Worm (Caenorhabditis elegans) whole organism, late embryonic: ENCODE measurements around the gene T25B9.4.

Experiments
- C38D4.7 ChIP-seq: fragments of 200-800 bp; sonication (Bioruptor generic); optimal IDR thresholded peaks from 2 replicates; lab custom pipeline; 2018; ENCODE audit warnings: mild to moderate bottlenecking, missing genetic modification characterization, moderate library complexity, missing compliant biosample characterization
- K02D7.2 ChIP-seq: sonication (generic microtip); optimal IDR thresholded peaks from 2 replicates; lab custom pipeline; 2017; ENCODE audit warnings: mild to moderate bottlenecking, missing genetic modification characterization, missing compliant biosample characterization
- ahr-1 ChIP-seq: sonication (generic microtip); optimal IDR thresholded peaks from 2 replicates; lab custom pipeline; 2016; ENCODE audit warnings: missing genetic modification characterization, missing compliant biosample characterization
- ceh-14 ChIP-seq: sonication (generic microtip); optimal IDR thresholded peaks from 2 replicates; lab custom pipeline; 2016; ENCODE audit warnings: missing genotype, missing genetic modification characterization, missing compliant biosample characterization
- ceh-19 ChIP-seq: fragments of 200-800 bp; sonication (Bioruptor generic); optimal IDR thresholded peaks from 2 replicates; lab custom pipeline; 2018; ENCODE audit warnings: mild to moderate bottlenecking, missing genetic modification characterization, missing compliant biosample characterization
- ceh-2 ChIP-seq: sonication (generic microtip); optimal IDR thresholded peaks from 2 replicates; lab custom pipeline; 2016; ENCODE audit warnings: missing genotype, missing genetic modification characterization, missing compliant biosample characterization
- ceh-30 ChIP-seq: fragments of 150-350 bp; optimal IDR thresholded peaks from 2 replicates; lab custom pipeline; 2014; ENCODE audit warnings: missing biosample characterization, missing genetic modification characterization
- ceh-31 ChIP-seq: sonication (generic microtip); optimal IDR thresholded peaks from 2 replicates; lab custom pipeline; 2016; ENCODE audit warnings: missing genetic modification characterization, missing compliant biosample characterization
- ceh-45 ChIP-seq: fragments of 200-800 bp; sonication (Bioruptor generic); IDR thresholded peaks from 2 replicates; pipeline ENCODE4 v1.3.6; 2022; ENCODE audit warnings: missing genetic modification reagents, missing genetic modification characterization, missing compliant biosample characterization
- ceh-48 ChIP-seq: sonication (generic microtip); optimal IDR thresholded peaks from 2 replicates; lab custom pipeline; 2016; ENCODE audit warnings: missing genetic modification characterization, inconsistent platforms, missing compliant biosample characterization
- ceh-9 ChIP-seq: sonication (generic microtip); optimal IDR thresholded peaks from 2 replicates; lab custom pipeline; 2016; ENCODE audit warnings: mild to moderate bottlenecking, missing genetic modification characterization, inconsistent platforms, missing compliant biosample characterization
- che-1 ChIP-seq: sonication (generic microtip); optimal IDR thresholded peaks from 2 replicates; lab custom pipeline; 2016; ENCODE audit warnings: mild to moderate bottlenecking, missing genetic modification characterization, missing compliant biosample characterization
- dmd-4 ChIP-seq: sonication (generic microtip); optimal IDR thresholded peaks from 2 replicates; lab custom pipeline; 2016; ENCODE audit warnings: borderline replicate concordance, missing genetic modification characterization, missing compliant biosample characterization
- dve-1 ChIP-seq: sonication (generic microtip); optimal IDR thresholded peaks from 2 replicates; lab custom pipeline; 2017; ENCODE audit warnings: antibody characterized with exemption, mild to moderate bottlenecking, missing genetic modification characterization, missing compliant biosample characterization
- elt-2 ChIP-seq: sonication (generic microtip); optimal IDR thresholded peaks from 2 replicates; lab custom pipeline; 2016; ENCODE audit warnings: missing genetic modification reagents, missing genetic modification characterization, missing compliant biosample characterization
- ets-4 ChIP-seq: sonication (generic microtip); optimal IDR thresholded peaks from 2 replicates; lab custom pipeline; 2016; ENCODE audit warnings: missing genetic modification characterization, missing compliant biosample characterization
- eyg-1 ChIP-seq: sonication (generic microtip); optimal IDR thresholded peaks from 2 replicates; lab custom pipeline; 2016; ENCODE audit warnings: missing genotype, missing genetic modification characterization, missing compliant biosample characterization
- fkh-6 ChIP-seq: sonication (generic microtip); optimal IDR thresholded peaks from 2 replicates; lab custom pipeline; 2016; ENCODE audit warnings: missing genetic modification characterization, missing compliant biosample characterization
- hlh-13 ChIP-seq: fragments of 200-800 bp; sonication (Bioruptor generic); optimal IDR thresholded peaks from 2 replicates; lab custom pipeline; 2018; ENCODE audit warnings: mild to moderate bottlenecking, missing genetic modification characterization, missing compliant biosample characterization
- hlh-15 ChIP-seq: sonication (generic microtip); optimal IDR thresholded peaks from 2 replicates; lab custom pipeline; 2016; ENCODE audit warnings: missing genetic modification characterization, missing compliant biosample characterization
- hlh-30 ChIP-seq: sonication (generic microtip); optimal IDR thresholded peaks from 2 replicates; lab custom pipeline; 2017; ENCODE audit warnings: antibody characterized with exemption, missing genetic modification characterization, missing compliant biosample characterization; ENCODE audit not compliant: insufficient read depth
- hlh-8 ChIP-seq: sonication (generic microtip); optimal IDR thresholded peaks from 2 replicates; lab custom pipeline; 2016; ENCODE audit warnings: missing genotype, missing genetic modification characterization, missing compliant biosample characterization
- madf-2 ChIP-seq: sonication (generic microtip); optimal IDR thresholded peaks from 2 replicates; lab custom pipeline; 2017; ENCODE audit warnings: missing genetic modification characterization, missing compliant biosample characterization
- mec-3 ChIP-seq: sonication (generic microtip); optimal IDR thresholded peaks from 2 replicates; lab custom pipeline; 2016; ENCODE audit warnings: borderline replicate concordance, missing genetic modification characterization, missing compliant biosample characterization
- nfya-1 ChIP-seq: sonication (generic microtip); optimal IDR thresholded peaks from 2 replicates; lab custom pipeline; 2017; ENCODE audit warnings: missing genetic modification characterization, mild to moderate bottlenecking, missing compliant biosample characterization, antibody characterized with exemption, moderate library complexity
- pax-1 ChIP-seq: fragments of 150-350 bp; optimal IDR thresholded peaks from 2 replicates; lab custom pipeline; 2014; ENCODE audit warnings: missing biosample characterization, missing genetic modification characterization
- pha-4 ChIP-seq: fragments of 150-350 bp; optimal IDR thresholded peaks from 2 replicates; lab custom pipeline; 2018; ENCODE audit warnings: missing biosample characterization, missing genetic modification reagents, missing genetic modification characterization
- sdc-2 ChIP-seq: sonication (generic microtip); optimal IDR thresholded peaks from 2 replicates; lab custom pipeline; 2016; ENCODE audit warnings: missing genotype, missing genetic modification characterization, missing compliant biosample characterization
- syd-9 ChIP-seq: sonication (generic microtip); optimal IDR thresholded peaks from 2 replicates; lab custom pipeline; 2016; ENCODE audit warnings: mild to moderate bottlenecking, missing genetic modification characterization, moderate library complexity, missing compliant biosample characterization
- tbx-2 ChIP-seq: sonication (generic microtip); optimal IDR thresholded peaks from 2 replicates; lab custom pipeline; 2016; ENCODE audit warnings: missing genetic modification characterization, missing compliant biosample characterization
- tbx-7 ChIP-seq: sonication (generic microtip); optimal IDR thresholded peaks from 2 replicates; lab custom pipeline; 2016; ENCODE audit warnings: missing genotype, missing genetic modification characterization, missing compliant biosample characterization
- unc-3 ChIP-seq, 2 experiments: fragments of 200-800 bp in 1 of 2; sonication (Bioruptor generic) in 1 of 2; sonication (generic microtip) in 1 of 2; conservative IDR thresholded peaks in 1 of 2; optimal IDR thresholded peaks in 1 of 2; 2 replicates each; pipeline versions ENCODE4 v1.3.6 to Lab custom; 2016 to 2022; ENCODE audit warnings: missing compliant biosample characterization in 2 of 2, missing genetic modification characterization in 2 of 2, missing genetic modification reagents in 1 of 2
- unc-42 ChIP-seq: sonication (generic microtip); optimal IDR thresholded peaks from 2 replicates; lab custom pipeline; 2016; ENCODE audit warnings: missing genotype, missing genetic modification characterization, missing compliant biosample characterization
- unc-55 ChIP-seq: sonication (generic microtip); optimal IDR thresholded peaks from 2 replicates; lab custom pipeline; 2017; ENCODE audit warnings: missing biosample characterization, missing genetic modification reagents, missing genetic modification characterization

T25B9.4 gene

ce11 chrIV:10734527-10735436 is 22.7 kb downstream of the T25B9.4 start, which contains the start of the genes orc-5 and cyb-1:
orc-5 (minus strand) TSS chrIV:10734588.
cyb-1 (plus strand) TSS chrIV:10735216.
- TF ChIP-seq unc-42 (tag; lab: Kevin White, UChicago) (peak; percentile 23), hlh-30 (tag; lab: Kevin White, UChicago) (peak; percentile 62), ceh-19 (no peak), unc-3 (GFP tag; conservative IDR thresholded peaks at IDR 0.05; lab: Robert Waterston, UW) (no peak), unc-3 (tag; optimal IDR thresholded peaks at IDR 0.05; lab: Kevin White, UChicago) (no peak), madf-2 (no peak), ceh-14 (tag; lab: Kevin White, UChicago) (no peak), pax-1 (tag; lab: Kevin White, UChicago) (peak; percentile 58), fkh-6 (no peak), nfya-1 (tag; lab: Kevin White, UChicago) (peak; percentile 44), dve-1 (tag; lab: Kevin White, UChicago) (peak; percentile 3), ceh-48 (tag; lab: Kevin White, UChicago) (peak; percentile 66)

- TF ChIP-seq sdc-2 (no peak), hlh-8 (tag; lab: Kevin White, UChicago) (no peak), ceh-31 (tag; lab: Kevin White, UChicago) (no peak), che-1 (no peak), ceh-30 (tag; lab: Kevin White, UChicago) (no peak), ceh-48 (tag; lab: Kevin White, UChicago) (no peak), syd-9 (no peak), unc-55 (GFP tag; lab: Kevin White, UChicago) (no peak), ceh-2 (tag; lab: Kevin White, UChicago) (no peak), fkh-6 (no peak), K02D7.2 (no peak), unc-42 (tag; lab: Kevin White, UChicago) (no peak), dmd-4 (tag; lab: Kevin White, UChicago) (no peak)
These were observed 29.8 kb downstream of the T25B9.4 start, which contains the start of gene ZC168.2 for ce11 chrIV:10727734-10728133. ZC168.2 (plus strand) TSS chrIV:10728034.

ce11 chrIV:10718865-10719264 is 38.7 kb downstream of the T25B9.4 start:
- TF ChIP-seq tbx-2 (tag; lab: Kevin White, UChicago) (no peak), ceh-9 (no peak), fkh-6 (no peak), hlh-15 (tag; lab: Kevin White, UChicago) (no peak), hlh-30 (tag; lab: Kevin White, UChicago) (no peak), ceh-45 (GFP tag; lab: Robert Waterston, UW) (no peak), mec-3 (no peak), eyg-1 (no peak), C38D4.7 (GFP tag; lab: Kevin White, UChicago) (no peak), elt-2 (tag; lab: Kevin White, UChicago) (no peak), ets-4 (tag; lab: Kevin White, UChicago) (no peak), tbx-7 (no peak), ahr-1 (tag; lab: Kevin White, UChicago) (no peak), pha-4 (tag; lab: Kevin White, UChicago) (no peak)

ce11 chrIV:10718075-10718474 is 39.4 kb downstream of the T25B9.4 start:
- TF ChIP-seq hlh-30 (tag; lab: Kevin White, UChicago), result peak; percentile 38
- TF ChIP-seq hlh-13 (GFP tag; lab: Kevin White, UChicago), result no peak
